Fruit fly (Drosophila melanogaster) whole organism, wandering third instar larva: Measurements from ENCODE around the gene Rrp46.

Experiments
- OdsH ChIP-seq: fragments of 200-800 bp; sonication (Bioruptor generic); optimal IDR thresholded peaks from 2 replicates; lab custom pipeline; 2016; ENCODE audit warnings: missing biosample characterization, mild to moderate bottlenecking, missing genetic modification characterization
- h ChIP-seq: fragments of 200-800 bp; sonication (Bioruptor generic); optimal IDR thresholded peaks from 3 replicates; lab custom pipeline; 2016; ENCODE audit warnings: missing biosample characterization, mild to moderate bottlenecking, missing genetic modification characterization
- usp ChIP-seq: fragments of >200 bp; optimal IDR thresholded peaks from 2 replicates; lab custom pipeline; 2017; ENCODE audit warnings: missing biosample characterization, missing genetic modification characterization

- TF ChIP-seq usp (GFP tag; lab: Kevin White, UChicago): no peak
- TF ChIP-seq OdsH (GFP tag; lab: Kevin White, UChicago): peak; percentile 32
- TF ChIP-seq h (GFP tag; lab: Kevin White, UChicago): peak; percentile 47
Measured at dm6 chr3R:10463548-10463947, 50.4 kb downstream of the Rrp46 start.
